Fruit fly (Drosophila melanogaster) whole organism: ENCODE measurements around the gene Irc.

ENCODE experiments used
- CG8478 ChIP-seq: fragments of >200 bp; optimal IDR thresholded peaks from 2 replicates; lab custom pipeline; 2018; ENCODE audit warnings: inconsistent platforms
- Dll ChIP-seq: fragments of >200 bp; optimal IDR thresholded peaks from 2 replicates; lab custom pipeline; 2017
- EcR ChIP-seq, 2 experiments: fragments of >200 bp; optimal IDR thresholded peaks; 2 replicates each; lab custom pipeline; 2017; ENCODE audit warnings: missing biosample characterization in 2 of 2, missing genetic modification characterization in 2 of 2, missing genetic modification reagents in 2 of 2
- pan ChIP-seq: fragments of >200 bp; optimal IDR thresholded peaks from 2 replicates; lab custom pipeline; 2017
- psq ChIP-seq: fragments of >200 bp; optimal IDR thresholded peaks from 2 replicates; lab custom pipeline; 2017
- usp ChIP-seq: fragments of >200 bp; optimal IDR thresholded peaks from 2 replicates; lab custom pipeline; 2017; ENCODE audit warnings: missing biosample characterization, missing genetic modification characterization, mixed read lengths

- TF ChIP-seq CG8478 (lab: Kevin White, UChicago) (no peak), Dll (lab: Kevin White, UChicago) (peak; percentile 37), psq (lab: Kevin White, UChicago) (no peak), usp (GFP tag; lab: Kevin White, UChicago) (no peak), EcR (GFP tag; optimal IDR thresholded peaks at IDR 0.05; lab: Kevin White, UChicago) (no peak), pan (lab: Kevin White, UChicago) (no peak)
Observed at dm6 chr3R:17052465-17053149, 49.9 kb downstream of the Irc start.
